Fruit fly (Drosophila melanogaster) whole organism, embryonic: ENCODE measurements around the gene NANS.

ENCODE experiments used
- ATbp ChIP-seq: fragments of 200-800 bp; sonication (Bioruptor generic); optimal IDR thresholded peaks from 2 replicates; lab custom pipeline; 2017; ENCODE audit warnings: missing biosample characterization, mild to moderate bottlenecking, missing genetic modification characterization, missing genetic modification reagents
- Atf6 ChIP-seq: fragments of 200-800 bp; sonication (Bioruptor generic); IDR thresholded peaks from 2 replicates; pipeline ENCODE4 v1.3.6; 2022; ENCODE audit warnings: missing biosample characterization, missing genetic modification characterization
- BtbVII ChIP-seq: fragments of 200-800 bp; sonication (Bioruptor generic); optimal IDR thresholded peaks from 3 replicates; lab custom pipeline; 2017; ENCODE audit warnings: missing biosample characterization, mild to moderate bottlenecking, missing genetic modification characterization
- CG10267 ChIP-seq: fragments of 200-800 bp; sonication (Bioruptor generic); optimal IDR thresholded peaks from 2 replicates; lab custom pipeline; 2018; ENCODE audit warnings: missing biosample characterization, mild to moderate bottlenecking, missing genetic modification characterization, moderate library complexity
- CG10321 ChIP-seq: fragments of 200-800 bp; sonication (Bioruptor generic); IDR thresholded peaks from 2 replicates; pipeline ENCODE4 v1.3.6; 2022; ENCODE audit warnings: missing biosample characterization, missing genetic modification characterization
- CG10654 ChIP-seq: fragments of 200-800 bp; sonication (Bioruptor generic); optimal IDR thresholded peaks from 2 replicates; lab custom pipeline; 2016; ENCODE audit warnings: missing biosample characterization, missing genetic modification characterization
- CG11247 ChIP-seq: fragments of 200-800 bp; sonication (Bioruptor generic); IDR thresholded peaks from 2 replicates; pipeline ENCODE4 v1.3.6; 2022; ENCODE audit warnings: missing biosample characterization, missing genetic modification characterization
- CG13296 ChIP-seq: fragments of 200-800 bp; sonication (Bioruptor generic); optimal IDR thresholded peaks from 3 replicates; lab custom pipeline; 2018; ENCODE audit warnings: missing biosample characterization, mild to moderate bottlenecking, missing genetic modification characterization
- CG18262 ChIP-seq: fragments of 200-800 bp; optimal IDR thresholded peaks from 3 replicates; lab custom pipeline; 2019; ENCODE audit warnings: missing biosample characterization, mild to moderate bottlenecking, missing genetic modification characterization, moderate library complexity
- CG3995 ChIP-seq: fragments of 200-800 bp; sonication (Bioruptor generic); optimal IDR thresholded peaks from 3 replicates; lab custom pipeline; 2016; ENCODE audit warnings: missing biosample characterization, missing genetic modification characterization
- CG42726 ChIP-seq: fragments of 200-800 bp; sonication (Bioruptor generic); IDR thresholded peaks from 2 replicates; pipeline ENCODE4 v1.3.6; 2022; ENCODE audit warnings: missing biosample characterization, missing genetic modification characterization; ENCODE audit not compliant: partially characterized antibody
- CG4617 ChIP-seq: fragments of 200-800 bp; sonication (Bioruptor generic); optimal IDR thresholded peaks from 3 replicates; lab custom pipeline; 2016; ENCODE audit warnings: missing biosample characterization, missing genetic modification characterization, borderline replicate concordance
- CG6254 ChIP-seq: fragments of 200-800 bp; sonication (Bioruptor generic); optimal IDR thresholded peaks from 3 replicates; lab custom pipeline; 2017; ENCODE audit warnings: mild to moderate bottlenecking, missing biosample characterization, missing genetic modification reagents, missing genetic modification characterization
- CG6791 ChIP-seq: fragments of 200-800 bp; sonication (Bioruptor generic); IDR thresholded peaks from 3 replicates; pipeline ENCODE4 v1.3.6; 2022; ENCODE audit warnings: missing biosample characterization, missing genetic modification characterization; ENCODE audit not compliant: partially characterized antibody
- CG7786 ChIP-seq: fragments of 200-800 bp; sonication (Bioruptor generic); optimal IDR thresholded peaks from 2 replicates; lab custom pipeline; 2016; ENCODE audit warnings: missing biosample characterization, missing genetic modification characterization
- CG8478 ChIP-seq: fragments of >200 bp; optimal IDR thresholded peaks from 2 replicates; lab custom pipeline; 2018
- CoRest ChIP-seq: fragments of 200-800 bp; sonication (Bioruptor generic); optimal IDR thresholded peaks from 3 replicates; lab custom pipeline; 2018; ENCODE audit warnings: missing biosample characterization, mild to moderate bottlenecking, missing genetic modification characterization, moderate library complexity
- Dll ChIP-seq: fragments of 200-800 bp; sonication (Bioruptor generic); IDR thresholded peaks from 4 replicates; pipeline ENCODE4 v1.3.6; 2022; ENCODE audit warnings: missing biosample characterization, missing genetic modification characterization; ENCODE audit not compliant: partially characterized antibody
- Dp ChIP-seq: fragments of 200-800 bp; sonication (Bioruptor generic); optimal IDR thresholded peaks from 2 replicates; lab custom pipeline; 2018; ENCODE audit warnings: missing biosample characterization, mild to moderate bottlenecking, missing genetic modification characterization, moderate library complexity
- HHEX ChIP-seq: fragments of 200-800 bp; sonication (Bioruptor generic); optimal IDR thresholded peaks from 3 replicates; lab custom pipeline; 2017; ENCODE audit warnings: missing biosample characterization, mild to moderate bottlenecking, missing genetic modification characterization, missing genetic modification reagents
- Hmr ChIP-seq: fragments of 200-800 bp; sonication (Bioruptor generic); optimal IDR thresholded peaks from 3 replicates; lab custom pipeline; 2017; ENCODE audit warnings: mild to moderate bottlenecking, missing biosample characterization, missing genetic modification reagents, missing genetic modification characterization
- Meics ChIP-seq: fragments of 200-800 bp; sonication (Bioruptor generic); optimal IDR thresholded peaks from 2 replicates; lab custom pipeline; 2017; ENCODE audit warnings: missing biosample characterization, mild to moderate bottlenecking, missing genetic modification characterization
- Nf-YB ChIP-seq: fragments of 200-800 bp; sonication (Bioruptor generic); optimal IDR thresholded peaks from 3 replicates; lab custom pipeline; 2019; ENCODE audit warnings: missing biosample characterization, mild to moderate bottlenecking, missing genetic modification characterization, moderate library complexity
- Oli ChIP-seq: fragments of 200-800 bp; sonication (Bioruptor generic); optimal IDR thresholded peaks from 2 replicates; lab custom pipeline; 2018; ENCODE audit warnings: missing biosample characterization, mild to moderate bottlenecking, missing genetic modification characterization, moderate library complexity
- Rx ChIP-seq: fragments of 200-800 bp; sonication (Bioruptor generic); IDR thresholded peaks from 2 replicates; pipeline ENCODE4 v1.3.6; 2022; ENCODE audit warnings: missing biosample characterization, missing genetic modification characterization
- Scr ChIP-seq: fragments of 200-800 bp; sonication (Bioruptor generic); IDR thresholded peaks from 2 replicates; pipeline ENCODE4 v1.3.6; 2022; ENCODE audit warnings: missing biosample characterization, missing genetic modification characterization; ENCODE audit not compliant: partially characterized antibody
- Six4 ChIP-seq: fragments of 200-800 bp; sonication (Bioruptor generic); optimal IDR thresholded peaks from 2 replicates; lab custom pipeline; 2016; ENCODE audit warnings: missing biosample characterization, missing genetic modification characterization
- Sox100B ChIP-seq: fragments of 200-800 bp; sonication (Bioruptor generic); optimal IDR thresholded peaks from 3 replicates; lab custom pipeline; 2018; ENCODE audit warnings: missing biosample characterization, mild to moderate bottlenecking, missing genetic modification characterization
- TFAM ChIP-seq: fragments of 200-800 bp; sonication (Bioruptor generic); optimal IDR thresholded peaks from 2 replicates; lab custom pipeline; 2017; ENCODE audit warnings: missing biosample characterization, missing genetic modification characterization, inconsistent platforms
- cato ChIP-seq: fragments of 200-800 bp; sonication (Bioruptor generic); optimal IDR thresholded peaks from 2 replicates; lab custom pipeline; 2016; ENCODE audit warnings: missing biosample characterization, missing genetic modification characterization, borderline replicate concordance
- chm ChIP-seq: fragments of 200-800 bp; sonication (Bioruptor generic); IDR thresholded peaks from 2 replicates; pipeline ENCODE4 v1.3.6; 2022; ENCODE audit warnings: missing biosample characterization, missing genetic modification characterization
- esg ChIP-seq: fragments of 200-800 bp; sonication (Bioruptor generic); conservative IDR thresholded peaks from 2 replicates; pipeline ENCODE4 v1.3.6; 2022; ENCODE audit warnings: missing biosample characterization, missing genetic modification characterization
- gfzf ChIP-seq: fragments of 200-800 bp; sonication (Bioruptor generic); optimal IDR thresholded peaks from 2 replicates; lab custom pipeline; 2016; ENCODE audit warnings: missing biosample characterization, mild to moderate bottlenecking, missing genetic modification characterization, moderate library complexity
- inv ChIP-seq: fragments of 200-800 bp; sonication (Bioruptor generic); IDR thresholded peaks from 2 replicates; pipeline ENCODE4 v1.3.6; 2022; ENCODE audit warnings: missing biosample characterization, missing genetic modification characterization; ENCODE audit not compliant: partially characterized antibody
- kay ChIP-seq: fragments of 200-800 bp; sonication (Bioruptor generic); optimal IDR thresholded peaks from 2 replicates; lab custom pipeline; 2016; ENCODE audit warnings: missing biosample characterization, missing genetic modification characterization
- kni ChIP-seq: fragments of 200-800 bp; sonication (Bioruptor generic); optimal IDR thresholded peaks from 3 replicates; lab custom pipeline; 2017; ENCODE audit warnings: mild to moderate bottlenecking, missing biosample characterization, missing genetic modification reagents, missing genetic modification characterization
- knrl ChIP-seq: fragments of 200-800 bp; sonication (Bioruptor generic); IDR thresholded peaks from 3 replicates; pipeline ENCODE4 v1.3.6; 2022; ENCODE audit warnings: missing biosample characterization, missing genetic modification characterization; ENCODE audit not compliant: partially characterized antibody
- mam ChIP-seq: fragments of 200-800 bp; sonication (Bioruptor generic); optimal IDR thresholded peaks from 3 replicates; lab custom pipeline; 2016; ENCODE audit warnings: missing biosample characterization, missing genetic modification characterization
- pan ChIP-seq, 4 experiments: fragments of >200 bp in 3 of 4; fragments of 200-800 bp in 1 of 4; sonication (Bioruptor generic) in 1 of 4; optimal IDR thresholded peaks in 3 of 4; IDR thresholded peaks in 1 of 4; 2 replicates each; pipeline versions ENCODE4 v1.3.6 to Lab custom; 2017 to 2022; ENCODE audit warnings: missing biosample characterization in 2 of 4, missing genetic modification characterization in 2 of 4, mixed read lengths in 1 of 4
- pho ChIP-seq: fragments of 200-800 bp; sonication (Bioruptor generic); optimal IDR thresholded peaks from 2 replicates; lab custom pipeline; 2016; ENCODE audit warnings: missing biosample characterization, missing genetic modification characterization
- phol ChIP-seq: fragments of 200-800 bp; sonication (Bioruptor generic); optimal IDR thresholded peaks from 3 replicates; lab custom pipeline; 2018; ENCODE audit warnings: missing biosample characterization, mild to moderate bottlenecking, missing genetic modification characterization, moderate library complexity
- prd ChIP-seq, 3 experiments: fragments of >200 bp in 2 of 3; fragments of 200-800 bp in 1 of 3; sonication (Bioruptor generic) in 1 of 3; optimal IDR thresholded peaks in 2 of 3; IDR thresholded peaks in 1 of 3; 2 replicates in 2 of 3; 3 replicates in 1 of 3; pipeline versions ENCODE4 v1.3.6 to Lab custom; 2017 to 2022; ENCODE audit warnings: missing biosample characterization in 1 of 3, missing genetic modification characterization in 1 of 3
- pzg ChIP-seq: fragments of 200-800 bp; sonication (Bioruptor generic); optimal IDR thresholded peaks from 3 replicates; lab custom pipeline; 2018; ENCODE audit warnings: missing biosample characterization, mild to moderate bottlenecking, missing genetic modification characterization, moderate library complexity
- row ChIP-seq: fragments of 200-800 bp; sonication (Bioruptor generic); IDR thresholded peaks from 3 replicates; pipeline ENCODE4 v1.3.6; 2022; ENCODE audit warnings: missing biosample characterization, missing genetic modification characterization
- sima ChIP-seq: fragments of 200-800 bp; sonication (Bioruptor generic); optimal IDR thresholded peaks from 2 replicates; lab custom pipeline; 2016; ENCODE audit warnings: missing biosample characterization, missing genetic modification characterization
- tna ChIP-seq: fragments of 200-800 bp; sonication (Bioruptor generic); IDR thresholded peaks from 2 replicates; pipeline ENCODE4 v1.3.6; 2022; ENCODE audit warnings: missing biosample characterization, missing genetic modification characterization; ENCODE audit not compliant: partially characterized antibody
- vnd ChIP-seq: fragments of 200-800 bp; sonication (Bioruptor generic); IDR thresholded peaks from 3 replicates; pipeline ENCODE4 v1.3.6; 2022; ENCODE audit warnings: missing biosample characterization, missing genetic modification characterization; ENCODE audit not compliant: partially characterized antibody

NANS gene

DNA sequence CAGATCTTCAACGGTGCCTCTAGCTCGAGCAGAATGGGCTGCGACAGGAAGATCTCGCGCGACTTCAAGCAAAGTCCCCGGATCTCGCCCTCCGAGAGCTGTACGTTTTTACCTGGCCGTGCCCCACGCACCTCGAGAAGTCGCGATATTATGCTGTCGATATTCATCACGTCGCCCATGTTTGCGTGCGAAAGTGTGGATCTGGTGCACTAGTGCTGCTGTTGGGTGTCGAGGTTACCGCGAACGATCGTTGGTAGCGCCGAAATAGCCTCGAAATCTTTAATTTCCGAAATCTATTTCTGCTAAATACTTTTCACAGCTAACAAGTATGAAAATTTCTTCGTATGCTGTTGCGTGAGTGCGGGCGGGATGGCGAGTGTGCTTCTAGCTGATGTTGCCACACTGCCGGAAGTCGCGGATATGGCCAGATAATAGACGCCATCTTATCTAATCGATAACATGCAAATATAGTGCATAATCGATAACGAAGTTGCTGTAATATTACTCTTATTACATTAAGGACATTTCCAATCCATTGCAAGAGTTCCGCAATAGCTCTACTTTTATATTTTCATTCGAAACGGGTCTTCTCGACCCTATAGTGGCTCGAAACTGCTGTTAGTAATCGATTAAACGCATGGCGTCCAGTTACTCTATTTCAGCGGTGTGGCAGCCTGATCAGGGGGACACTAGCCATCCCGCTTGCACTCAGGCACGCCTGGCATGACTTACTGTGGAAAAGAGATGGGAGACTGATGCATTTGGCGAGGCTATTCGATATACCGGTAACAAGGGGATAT, 668 bp upstream of the NANS start, which contains the start of gene Pp1-87B (continued):
- TF ChIP-seq CG6791 (GFP tag; lab: Robert Waterston, UW) (peak; percentile 55; the same call in 2 of the 3 replicates), pzg (GFP tag; lab: Kevin White, UChicago) (peak; percentile 77), Oli (no peak), prd (optimal IDR thresholded peaks at IDR 0.05; lab: Kevin White, UChicago) (no peak), prd (GFP tag; IDR thresholded peaks at IDR 0.05; lab: Robert Waterston, UW) (peak; percentile 22; the same call in 1 of the 3 replicates), CG10321 (GFP tag; lab: Robert Waterston, UW) (peak; percentile 91), chm (GFP tag; lab: Robert Waterston, UW) (0 out of 2 replicates have a peak, but pooled peaks have one; percentile 52), vnd (GFP tag; lab: Robert Waterston, UW) (peak; percentile 56; the same call in 2 of the 3 replicates), gfzf (GFP tag; lab: Kevin White, UChicago) (peak; percentile 17), Rx (GFP tag; lab: Robert Waterston, UW) (no peak), phol (tag; lab: Kevin White, UChicago) (peak; percentile 100), pho (GFP tag; lab: Kevin White, UChicago) (no peak), Meics (GFP tag; lab: Kevin White, UChicago) (peak; percentile 56), Hmr (GFP tag; lab: Kevin White, UChicago) (peak; percentile 32), TFAM (GFP tag; lab: Kevin White, UChicago) (no peak), sima (no peak), cato (GFP tag; lab: Kevin White, UChicago) (no peak), row (0 out of 3 replicates have a peak, but pooled peaks have one; percentile 10), Sox100B (no peak), CG18262 (tag; lab: Kevin White, UChicago) (peak; percentile 34), CG10267 (peak; percentile 16), CG6254 (no peak), inv (GFP tag; lab: Robert Waterston, UW) (peak; percentile 25; the same call in 1 of the 2 replicates), Six4 (GFP tag; lab: Kevin White, UChicago) (no peak), Dp (GFP tag; lab: Kevin White, UChicago) (peak; percentile 60), kni (GFP tag; lab: Kevin White, UChicago) (peak; percentile 70), CG7786 (peak; percentile 2), knrl (GFP tag; lab: Robert Waterston, UW) (peak; percentile 43; the same call in 2 of the 3 replicates), CG3995 (GFP tag; lab: Kevin White, UChicago) (peak; percentile 38), pan (optimal IDR thresholded peaks at IDR 0.05; lab: Kevin White, UChicago) (no peak), pan (GFP tag; optimal IDR thresholded peaks at IDR 0.05 in 1 of 2, IDR thresholded peaks at IDR 0.05 in 1 of 2) (no peak), kay (no peak), CoRest (tag; lab: Kevin White, UChicago) (peak; percentile 63)

DNA sequence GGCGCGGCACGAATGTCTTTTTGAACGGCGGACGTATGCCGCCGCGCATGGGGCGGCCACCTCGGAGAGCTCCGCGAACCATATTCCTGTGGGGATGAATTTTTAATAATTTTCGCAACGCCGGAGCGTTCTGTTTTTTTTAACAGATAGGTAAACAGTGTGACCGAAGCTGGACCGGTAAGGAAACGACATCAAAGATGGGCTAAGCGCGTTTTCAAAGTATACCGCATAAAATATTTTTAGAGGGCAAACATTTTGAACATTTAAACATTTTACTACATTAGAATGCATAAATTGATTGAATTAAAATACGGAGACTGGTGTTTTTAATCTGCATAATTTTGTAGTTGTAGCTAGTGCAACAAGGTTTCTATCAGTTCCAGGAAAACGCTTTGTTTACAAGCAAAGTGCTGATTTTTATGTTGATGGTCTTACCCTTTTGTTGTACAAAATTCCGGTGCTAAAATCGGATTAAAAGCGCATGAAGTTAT, 2.8 kb downstream of the NANS start, which contains the start of the genes CG5641 and CG5245:
Gene CG5641 (minus strand): TSS at position 163 of the 491 bp plus-strand sequence.
Gene CG5245 (plus strand): TSS at position 441 of the 491 bp plus-strand sequence.
- TF ChIP-seq CG10654 (no peak), esg (GFP tag; lab: Robert Waterston, UW) (no peak), CG4617 (peak; percentile 51), Nf-YB (GFP tag; lab: Kevin White, UChicago) (no peak), mam (no peak), tna (GFP tag; lab: Robert Waterston, UW) (no peak), Dll (no peak), CG11247 (GFP tag; lab: Robert Waterston, UW) (no peak), CG13296 (GFP tag; lab: Kevin White, UChicago) (no peak), CG8478 (lab: Kevin White, UChicago) (no peak), CG42726 (no peak), HHEX (GFP tag; lab: Kevin White, UChicago) (no peak), ATbp (GFP tag; lab: Kevin White, UChicago) (no peak), Scr (GFP tag; lab: Robert Waterston, UW) (no peak), BtbVII (GFP tag; lab: Kevin White, UChicago) (no peak), Atf6 (GFP tag; lab: Robert Waterston, UW) (no peak)
